Worm (Caenorhabditis elegans) whole organism, L3 larva: ENCODE measurements around the gene scl-12.

Source experiments
- ceh-82 ChIP-seq: fragments of 150-350 bp; optimal IDR thresholded peaks from 2 replicates; lab custom pipeline; 2014; ENCODE audit warnings: missing biosample characterization, missing genetic modification characterization
- egl-27 ChIP-seq: sonication (generic microtip); optimal IDR thresholded peaks from 4 replicates; lab custom pipeline; 2017; ENCODE audit warnings: missing biosample characterization, missing genetic modification reagents, missing genetic modification characterization
- egl-5 ChIP-seq: fragments of 150-350 bp; optimal IDR thresholded peaks from 2 replicates; lab custom pipeline; 2017; ENCODE audit warnings: missing biosample characterization, missing genetic modification reagents, missing genetic modification characterization, inconsistent platforms
- mdl-1 ChIP-seq: fragments of 150-350 bp; optimal IDR thresholded peaks from 2 replicates; lab custom pipeline; 2014; ENCODE audit warnings: missing biosample characterization, missing genetic modification characterization
- nhr-23 ChIP-seq: fragments of 150-350 bp; optimal IDR thresholded peaks from 2 replicates; lab custom pipeline; 2014; ENCODE audit warnings: missing biosample characterization, missing genetic modification reagents, missing genetic modification characterization
- nhr-76 ChIP-seq: fragments of 150-350 bp; sonication (generic microtip); optimal IDR thresholded peaks from 5 replicates; lab custom pipeline; 2014; ENCODE audit warnings: missing biosample characterization, missing genetic modification characterization
- snpc-4 ChIP-seq: fragments of 150-350 bp; optimal IDR thresholded peaks from 2 replicates; lab custom pipeline; 2014; ENCODE audit warnings: missing biosample characterization, missing genetic modification characterization
- unc-62 ChIP-seq: fragments of 150-350 bp; sonication (generic microtip); optimal IDR thresholded peaks from 4 replicates; lab custom pipeline; 2014; ENCODE audit warnings: missing biosample characterization, missing genetic modification reagents, missing genetic modification characterization
- ztf-4 ChIP-seq: fragments of 150-350 bp; optimal IDR thresholded peaks from 2 replicates; lab custom pipeline; 2014; ENCODE audit warnings: missing biosample characterization, missing genetic modification characterization

- no peak for TF ChIP-seq egl-27 (tag; lab: Kevin White, UChicago)
- no peak for TF ChIP-seq unc-62 (GFP tag; lab: Kevin White, UChicago)
- TF ChIP-seq ceh-82 (tag; lab: Kevin White, UChicago) = no peak
- no peak for TF ChIP-seq snpc-4
- no peak for TF ChIP-seq nhr-76 (tag; lab: Kevin White, UChicago)
- no peak for TF ChIP-seq mdl-1
- no peak for TF ChIP-seq nhr-23 (tag; lab: Kevin White, UChicago)
- no peak for TF ChIP-seq ztf-4 (tag; lab: Kevin White, UChicago)
- TF ChIP-seq egl-5 (tag; lab: Kevin White, UChicago) = no peak
Observed at ce11 chrV:3831616-3832015, 19.2 kb downstream of the scl-12 start, which contains the start of gene H10D18.5.
